Worm (Caenorhabditis elegans): ENCODE measurements around the gene twk-28.

DNA sequence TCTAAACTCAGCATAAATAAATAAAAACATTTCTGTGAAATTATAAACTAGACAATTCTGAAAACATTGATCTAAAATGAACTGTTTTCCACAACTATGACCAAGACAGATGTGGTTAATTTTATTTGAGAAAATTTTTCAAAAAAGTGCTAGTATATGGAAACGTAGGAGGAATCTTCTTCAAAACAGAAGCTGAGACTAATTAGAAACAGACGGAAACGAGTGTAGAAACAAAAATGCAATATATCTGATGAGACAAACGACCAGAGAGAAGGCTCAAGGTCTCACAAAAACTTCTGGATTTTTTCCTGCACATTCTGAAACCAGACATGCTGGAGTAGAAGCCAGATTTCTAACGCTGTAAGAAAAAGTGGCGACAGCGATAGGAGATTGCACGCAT, 16.8 kb upstream of the twk-28 start:
- no peak for TF ChIP-seq lsy-2 (tag; optimal IDR thresholded peaks at IDR 0.05)
- no peak for TF ChIP-seq nhr-2 (tag; optimal IDR thresholded peaks at IDR 0.05)
- no peak for TF ChIP-seq unc-62 (GFP tag; optimal IDR thresholded peaks at IDR 0.05)
- TF ChIP-seq pha-4 (tag; optimal IDR thresholded peaks at IDR 0.05), result no peak
- no peak for TF ChIP-seq mep-1 (tag; optimal IDR thresholded peaks at IDR 0.05)
- TF ChIP-seq nhr-12 (tag; optimal IDR thresholded peaks at IDR 0.05), result no peak
